Worm (Caenorhabditis elegans) whole organism, L4/young adult: ENCODE results near the gene phf-10.

Experiments
- W03F9.2 ChIP-seq: fragments of 150-350 bp; optimal IDR thresholded peaks from 2 replicates; lab custom pipeline; 2014; ENCODE audit warnings: missing biosample characterization, missing genetic modification characterization
- dao-5 ChIP-seq: sonication (generic microtip); optimal IDR thresholded peaks from 2 replicates; lab custom pipeline; 2016; ENCODE audit warnings: missing genotype, missing genetic modification characterization, moderate library complexity, missing compliant biosample characterization
- him-1 ChIP-seq: sonication (generic microtip); optimal IDR thresholded peaks from 2 replicates; lab custom pipeline; 2016; ENCODE audit warnings: missing genotype, missing genetic modification reagents, missing genetic modification characterization, missing compliant biosample characterization

ce11 chrV:346005-346404 lies 34.6 kb upstream of the phf-10 start:
- TF ChIP-seq dao-5 (tag; lab: Kevin White, UChicago) (no peak), him-1 (tag; lab: Kevin White, UChicago) (no peak), W03F9.2 (tag; lab: Kevin White, UChicago) (no peak)
